Worm (Caenorhabditis elegans) whole organism, early embryonic: ENCODE data around the gene Y42H9AR.4.

Source experiments
- B0310.2 ChIP-seq: sonication (generic microtip); optimal IDR thresholded peaks from 2 replicates; lab custom pipeline; 2016; ENCODE audit warnings: mild to moderate bottlenecking, missing genetic modification characterization, missing compliant biosample characterization
- F13C5.2 ChIP-seq: sonication (generic microtip); optimal IDR thresholded peaks from 2 replicates; lab custom pipeline; 2017; ENCODE audit warnings: mild to moderate bottlenecking, missing genetic modification characterization, inconsistent platforms, missing compliant biosample characterization
- aly-1 ChIP-seq: sonication (generic microtip); optimal IDR thresholded peaks from 2 replicates; lab custom pipeline; 2016; ENCODE audit warnings: missing genetic modification characterization, missing compliant biosample characterization
- ama-1 ChIP-seq: fragments of 150-350 bp; optimal IDR thresholded peaks from 2 replicates; lab custom pipeline; 2014
- ceh-36 ChIP-seq: sonication (generic microtip); optimal IDR thresholded peaks from 2 replicates; lab custom pipeline; 2016; ENCODE audit warnings: missing genetic modification characterization, inconsistent platforms, missing compliant biosample characterization
- flt-1 ChIP-seq: fragments of 200-800 bp; sonication (Bioruptor generic); IDR thresholded peaks from 2 replicates; pipeline ENCODE4 v1.3.6; 2022; ENCODE audit warnings: missing genetic modification characterization, missing compliant biosample characterization
- pes-1 ChIP-seq: fragments of 200-800 bp; sonication (Bioruptor generic); IDR thresholded peaks from 2 replicates; pipeline ENCODE4 v1.3.6; 2022; ENCODE audit warnings: missing genetic modification reagents, missing genetic modification characterization, missing compliant biosample characterization
- tbx-11 ChIP-seq: fragments of 200-800 bp; sonication (Bioruptor generic); IDR thresholded peaks from 2 replicates; pipeline ENCODE4 v1.3.6; 2022; ENCODE audit warnings: missing genetic modification characterization, missing compliant biosample characterization
- tra-4 ChIP-seq: sonication (generic microtip); optimal IDR thresholded peaks from 2 replicates; lab custom pipeline; 2017; ENCODE audit warnings: missing genetic modification characterization, missing compliant biosample characterization

- TF ChIP-seq F13C5.2 (tag; lab: Kevin White, UChicago), result no peak
- TF ChIP-seq aly-1, result no peak
- no peak for TF ChIP-seq pes-1 (GFP tag; lab: Robert Waterston, UW)
- no peak for TF ChIP-seq ceh-36 (tag; lab: Kevin White, UChicago)
- TF ChIP-seq ama-1, result no peak
- TF ChIP-seq tbx-11 (GFP tag; lab: Robert Waterston, UW), result no peak
- no peak for TF ChIP-seq tra-4 (tag; lab: Kevin White, UChicago)
- no peak for TF ChIP-seq flt-1
- no peak for TF ChIP-seq B0310.2 (tag; lab: Kevin White, UChicago)
These were observed 40.1 kb upstream of the Y42H9AR.4 start, which contains the start of gene faah-2 for ce11 chrIV:8152145-8152544.
